Fruit fly (Drosophila melanogaster) whole organism, embryonic: ENCODE measurements around the gene CG10621.

Experiments
- ATbp ChIP-seq: fragments of 200-800 bp; sonication (Bioruptor generic); optimal IDR thresholded peaks from 2 replicates; lab custom pipeline; 2017; ENCODE audit warnings: missing biosample characterization, mild to moderate bottlenecking, missing genetic modification characterization, missing genetic modification reagents
- CG10209 ChIP-seq: fragments of 200-800 bp; sonication (Bioruptor generic); optimal IDR thresholded peaks from 3 replicates; lab custom pipeline; 2017; ENCODE audit warnings: missing biosample characterization, mild to moderate bottlenecking, missing genetic modification characterization, missing genetic modification reagents
- CG11398 ChIP-seq: fragments of 200-800 bp; sonication (Bioruptor generic); optimal IDR thresholded peaks from 2 replicates; lab custom pipeline; 2016; ENCODE audit warnings: missing biosample characterization, missing genetic modification characterization
- CG11560 ChIP-seq: fragments of 200-800 bp; sonication (Bioruptor generic); IDR thresholded peaks from 3 replicates; pipeline ENCODE4 v1.3.6; 2022; ENCODE audit warnings: missing biosample characterization, missing genetic modification characterization
- CG12104 ChIP-seq: fragments of 200-800 bp; sonication (Bioruptor generic); optimal IDR thresholded peaks from 3 replicates; lab custom pipeline; 2016; ENCODE audit warnings: missing biosample characterization, missing genetic modification characterization
- CG15073 ChIP-seq: fragments of 200-800 bp; sonication (Bioruptor generic); optimal IDR thresholded peaks from 2 replicates; lab custom pipeline; 2016; ENCODE audit warnings: missing biosample characterization, missing genetic modification characterization
- CG15479 ChIP-seq: fragments of 200-800 bp; sonication (Bioruptor generic); optimal IDR thresholded peaks from 3 replicates; lab custom pipeline; 2019; ENCODE audit warnings: missing biosample characterization, mild to moderate bottlenecking, missing genetic modification characterization, moderate library complexity
- CG17359 ChIP-seq: fragments of 200-800 bp; sonication (Bioruptor generic); optimal IDR thresholded peaks from 3 replicates; lab custom pipeline; 2018; ENCODE audit warnings: missing biosample characterization, mild to moderate bottlenecking, missing genetic modification characterization, moderate library complexity
- CG17385 ChIP-seq: fragments of 200-800 bp; sonication (Bioruptor generic); optimal IDR thresholded peaks from 3 replicates; lab custom pipeline; 2018; ENCODE audit warnings: missing biosample characterization, mild to moderate bottlenecking, missing genetic modification characterization
- CG18599 ChIP-seq: fragments of 200-800 bp; sonication (Bioruptor generic); optimal IDR thresholded peaks from 3 replicates; lab custom pipeline; 2017; ENCODE audit warnings: missing biosample characterization, missing genetic modification characterization, mild to moderate bottlenecking, moderate library complexity, missing genetic modification reagents
- CG2120 ChIP-seq: fragments of 200-800 bp; sonication (Bioruptor generic); optimal IDR thresholded peaks from 3 replicates; lab custom pipeline; 2016; ENCODE audit warnings: missing biosample characterization, missing genetic modification characterization
- CG33557 ChIP-seq: fragments of 200-800 bp; sonication (Bioruptor generic); optimal IDR thresholded peaks from 2 replicates; lab custom pipeline; 2019; ENCODE audit warnings: missing biosample characterization, mild to moderate bottlenecking, missing genetic modification characterization, moderate library complexity
- CG34376 ChIP-seq: fragments of 200-800 bp; sonication (Bioruptor generic); optimal IDR thresholded peaks from 2 replicates; lab custom pipeline; 2018; ENCODE audit warnings: missing biosample characterization, mild to moderate bottlenecking, missing genetic modification characterization
- CG3838 ChIP-seq: fragments of 200-800 bp; sonication (Bioruptor generic); optimal IDR thresholded peaks from 3 replicates; lab custom pipeline; 2016; ENCODE audit warnings: missing biosample characterization, missing genetic modification characterization
- CG3995 ChIP-seq: fragments of 200-800 bp; sonication (Bioruptor generic); optimal IDR thresholded peaks from 3 replicates; lab custom pipeline; 2016; ENCODE audit warnings: missing biosample characterization, missing genetic modification characterization
- CG6854 ChIP-seq: fragments of 200-800 bp; sonication (Bioruptor generic); optimal IDR thresholded peaks from 3 replicates; lab custom pipeline; 2017; ENCODE audit warnings: missing biosample characterization, mild to moderate bottlenecking, missing genetic modification characterization
- CG7372 ChIP-seq: fragments of 200-800 bp; sonication (Bioruptor generic); IDR thresholded peaks from 2 replicates; pipeline ENCODE4 v1.3.6; 2022; ENCODE audit warnings: missing biosample characterization, missing genetic modification characterization
- CG9797 ChIP-seq: fragments of 200-800 bp; sonication (Bioruptor generic); optimal IDR thresholded peaks from 3 replicates; lab custom pipeline; 2018; ENCODE audit warnings: missing biosample characterization, mild to moderate bottlenecking, missing genetic modification characterization
- CHES-1-like ChIP-seq: fragments of 200-800 bp; sonication (Bioruptor generic); optimal IDR thresholded peaks from 2 replicates; lab custom pipeline; 2016; ENCODE audit warnings: missing biosample characterization, missing genetic modification characterization
- CkIIα-i1 ChIP-seq: fragments of 200-800 bp; sonication (Bioruptor generic); IDR thresholded peaks from 2 replicates; pipeline ENCODE4 v1.3.6; 2022; ENCODE audit warnings: missing biosample characterization, missing genetic modification characterization
- D ChIP-seq, 2 experiments: fragments of 200-800 bp in 1 of 2; fragments of >200 bp in 1 of 2; sonication (Bioruptor generic) in 1 of 2; optimal IDR thresholded peaks; 2 replicates in 1 of 2; 3 replicates in 1 of 2; lab custom pipeline; 2017; ENCODE audit warnings: mild to moderate bottlenecking in 1 of 2, missing biosample characterization in 1 of 2, missing genetic modification characterization in 1 of 2, missing genetic modification reagents in 1 of 2
- Med ChIP-seq: fragments of 200-800 bp; sonication (Bioruptor generic); peaks from one replicate; lab custom pipeline; 2016; ENCODE audit warnings: missing biosample characterization, missing genetic modification characterization, mild to moderate bottlenecking, inconsistent platforms, moderate library complexity
- Mrtf ChIP-seq: fragments of 200-800 bp; sonication (Bioruptor generic); IDR thresholded peaks from 3 replicates; pipeline ENCODE4 v1.3.6; 2022; ENCODE audit warnings: missing biosample characterization, missing genetic modification characterization
- Nf-YC ChIP-seq: fragments of 200-800 bp; optimal IDR thresholded peaks from 3 replicates; lab custom pipeline; 2019; ENCODE audit warnings: missing biosample characterization, mild to moderate bottlenecking, missing genetic modification characterization, moderate library complexity
- Pdp1 ChIP-seq, 2 experiments: fragments of 200-800 bp; sonication (Bioruptor generic); optimal IDR thresholded peaks; 3 replicates each; lab custom pipeline; 2016; ENCODE audit warnings: missing biosample characterization in 2 of 2, missing genetic modification characterization in 2 of 2, mild to moderate bottlenecking in 1 of 2, moderate library complexity in 1 of 2
- Sox102F ChIP-seq: fragments of 200-800 bp; sonication (Bioruptor generic); optimal IDR thresholded peaks from 2 replicates; lab custom pipeline; 2018; ENCODE audit warnings: missing biosample characterization, mild to moderate bottlenecking, missing genetic modification characterization, moderate library complexity
- croc ChIP-seq: fragments of 200-800 bp; sonication (Bioruptor generic); conservative IDR thresholded peaks from 3 replicates; pipeline ENCODE4 v1.3.6; 2022; ENCODE audit warnings: missing biosample characterization, missing genetic modification characterization
- danr ChIP-seq: fragments of 200-800 bp; sonication (Bioruptor generic); IDR thresholded peaks from 2 replicates; pipeline ENCODE4 v1.3.6; 2022; ENCODE audit warnings: missing biosample characterization, missing genetic modification characterization
- fd102C ChIP-seq: fragments of 200-800 bp; sonication (Bioruptor generic); optimal IDR thresholded peaks from 2 replicates; lab custom pipeline; 2018; ENCODE audit warnings: missing biosample characterization, mild to moderate bottlenecking, missing genetic modification characterization, moderate library complexity
- fd96Cb ChIP-seq: fragments of 200-800 bp; sonication (Bioruptor generic); optimal IDR thresholded peaks from 2 replicates; lab custom pipeline; 2018; ENCODE audit warnings: missing biosample characterization, mild to moderate bottlenecking, missing genetic modification characterization, moderate library complexity
- gce ChIP-seq: fragments of 200-800 bp; sonication (Bioruptor generic); IDR thresholded peaks from 3 replicates; pipeline ENCODE4 v1.3.6; 2022; ENCODE audit warnings: missing biosample characterization, missing genetic modification characterization
- grn ChIP-seq: fragments of 200-800 bp; sonication (Bioruptor generic); optimal IDR thresholded peaks from 3 replicates; lab custom pipeline; 2017; ENCODE audit warnings: missing biosample characterization, missing genetic modification characterization
- hth ChIP-seq: fragments of >200 bp; optimal IDR thresholded peaks from 2 replicates; lab custom pipeline; 2017; ENCODE audit warnings: inconsistent platforms
- ind ChIP-seq: fragments of 200-800 bp; sonication (Bioruptor generic); optimal IDR thresholded peaks from 3 replicates; lab custom pipeline; 2016; ENCODE audit warnings: missing biosample characterization, missing genetic modification characterization
- lab ChIP-seq: fragments of 200-800 bp; sonication (Bioruptor generic); optimal IDR thresholded peaks from 3 replicates; lab custom pipeline; 2017; ENCODE audit warnings: missing biosample characterization, missing genetic modification characterization, mild to moderate bottlenecking, moderate library complexity, missing genetic modification reagents
- mirr ChIP-seq: fragments of 200-800 bp; sonication (Bioruptor generic); optimal IDR thresholded peaks from 3 replicates; lab custom pipeline; 2018; ENCODE audit warnings: missing biosample characterization, mild to moderate bottlenecking, missing genetic modification characterization
- pan ChIP-seq, 4 experiments: fragments of >200 bp in 3 of 4; fragments of 200-800 bp in 1 of 4; sonication (Bioruptor generic) in 1 of 4; optimal IDR thresholded peaks in 3 of 4; IDR thresholded peaks in 1 of 4; 2 replicates each; pipeline versions ENCODE4 v1.3.6 to Lab custom; 2017 to 2022; ENCODE audit warnings: missing biosample characterization in 2 of 4, missing genetic modification characterization in 2 of 4, mixed read lengths in 1 of 4
- pita ChIP-seq: fragments of 200-800 bp; sonication (Bioruptor generic); optimal IDR thresholded peaks from 2 replicates; lab custom pipeline; 2017; ENCODE audit warnings: missing biosample characterization, mild to moderate bottlenecking, missing genetic modification characterization
- pros ChIP-seq: fragments of 200-800 bp; sonication (Bioruptor generic); optimal IDR thresholded peaks from 3 replicates; lab custom pipeline; 2019; ENCODE audit warnings: missing biosample characterization, mild to moderate bottlenecking, missing genetic modification characterization, moderate library complexity
- row ChIP-seq: fragments of 200-800 bp; sonication (Bioruptor generic); IDR thresholded peaks from 3 replicates; pipeline ENCODE4 v1.3.6; 2022; ENCODE audit warnings: missing biosample characterization, missing genetic modification characterization
- sens-2 ChIP-seq: fragments of 200-800 bp; sonication (Bioruptor generic); IDR thresholded peaks from 2 replicates; pipeline ENCODE4 v1.3.6; 2022; ENCODE audit warnings: missing biosample characterization, missing genetic modification characterization
- seq ChIP-seq: fragments of 200-800 bp; sonication (Bioruptor generic); IDR thresholded peaks from 2 replicates; pipeline ENCODE4 v1.3.6; 2022; ENCODE audit warnings: missing biosample characterization, missing genetic modification characterization
- tgo ChIP-seq: fragments of 200-800 bp; sonication (Bioruptor generic); IDR thresholded peaks from 3 replicates; pipeline ENCODE4 v1.3.6; 2022; ENCODE audit warnings: missing biosample characterization, missing genetic modification characterization
- toy ChIP-seq: fragments of 200-800 bp; sonication (Bioruptor generic); IDR thresholded peaks from 2 replicates; pipeline ENCODE4 v1.3.6; 2022; ENCODE audit warnings: missing biosample characterization, missing genetic modification characterization
- ttk ChIP-seq: fragments of 200-800 bp; sonication (Bioruptor generic); IDR thresholded peaks from 2 replicates; pipeline ENCODE4 v2.1.2; 2022; ENCODE audit warnings: missing biosample characterization, missing genetic modification characterization
- unc-4 ChIP-seq: fragments of 200-800 bp; sonication (Bioruptor generic); IDR thresholded peaks from 2 replicates; pipeline ENCODE4 v1.3.6; 2022; ENCODE audit warnings: missing biosample characterization, missing genetic modification characterization; ENCODE audit not compliant: partially characterized antibody
- unpg ChIP-seq: fragments of 200-800 bp; sonication (Bioruptor generic); optimal IDR thresholded peaks from 3 replicates; lab custom pipeline; 2018; ENCODE audit warnings: missing biosample characterization, mild to moderate bottlenecking, missing genetic modification characterization, moderate library complexity
- zen2 ChIP-seq: fragments of 200-800 bp; sonication (Bioruptor generic); IDR thresholded peaks from 3 replicates; pipeline ENCODE4 v1.3.6; 2022; ENCODE audit warnings: missing biosample characterization, missing genetic modification characterization; ENCODE audit not compliant: partially characterized antibody

Gene CG10621

dm6 chr2L:18985201-18986124, 31.2 kb upstream of the CG10621 start (continued):
- TF ChIP-seq Mrtf (GFP tag; lab: Robert Waterston, UW) (0 out of 3 replicates have a peak, but pooled peaks have one; percentile 15), CG17359 (tag; lab: Kevin White, UChicago) (no peak), CG17385 (GFP tag; lab: Kevin White, UChicago) (no peak), CG11398 (no peak), CG15479 (no peak), ind (GFP tag; lab: Kevin White, UChicago) (no peak), pros (no peak), CG11560 (tag; lab: Robert Waterston, UW) (no peak), Pdp1 (GFP tag; optimal IDR thresholded peaks at IDR 0.05; lab: Kevin White, UChicago) (peak in 1 of 2 experiments; percentile 97), CkIIα-i1 (GFP tag; lab: Robert Waterston, UW) (no peak), tgo (GFP tag; lab: Robert Waterston, UW) (no peak), sens-2 (GFP tag; lab: Robert Waterston, UW) (no peak), CG7372 (GFP tag; lab: Robert Waterston, UW) (no peak), D (optimal IDR thresholded peaks at IDR 0.05; lab: Kevin White, UChicago) (no peak), D (GFP tag; optimal IDR thresholded peaks at IDR 0.05; lab: Kevin White, UChicago) (no peak), danr (GFP tag; lab: Robert Waterston, UW) (no peak), ATbp (GFP tag; lab: Kevin White, UChicago) (no peak), CG12104 (GFP tag; lab: Kevin White, UChicago) (no peak), mirr (GFP tag; lab: Kevin White, UChicago) (peak; percentile 90), Nf-YC (tag; lab: Kevin White, UChicago) (no peak), pita (GFP tag; lab: Kevin White, UChicago) (no peak), ttk (no peak), Med (peak; percentile 26), gce (GFP tag; lab: Robert Waterston, UW) (no peak), grn (peak; percentile 87), CG33557 (no peak), CG3838 (GFP tag; lab: Kevin White, UChicago) (no peak), CG10209 (GFP tag; lab: Kevin White, UChicago) (no peak), seq (GFP tag; lab: Robert Waterston, UW) (no peak), croc (GFP tag; lab: Robert Waterston, UW) (no peak), CG15073 (GFP tag; lab: Kevin White, UChicago) (no peak), Sox102F (GFP tag; lab: Kevin White, UChicago) (no peak), CG3995 (GFP tag; lab: Kevin White, UChicago) (no peak), lab (GFP tag; lab: Kevin White, UChicago) (no peak), row (0 out of 3 replicates have a peak, but pooled peaks have one; percentile 14), CG2120 (peak; percentile 36), CG9797 (no peak), hth (lab: Kevin White, UChicago) (no peak), CHES-1-like (no peak), CG18599 (peak; percentile 28), CG6854 (GFP tag; lab: Kevin White, UChicago) (no peak), zen2 (GFP tag; lab: Robert Waterston, UW) (no peak), fd102C (no peak), unc-4 (GFP tag; lab: Robert Waterston, UW) (no peak), fd96Cb (no peak), CG34376 (peak; percentile 39), pan (optimal IDR thresholded peaks at IDR 0.05; lab: Kevin White, UChicago) (no peak), pan (GFP tag; optimal IDR thresholded peaks at IDR 0.05 in 1 of 2, IDR thresholded peaks at IDR 0.05 in 1 of 2) (no peak), unpg (GFP tag; lab: Kevin White, UChicago) (no peak), toy (no peak)
